Worm (Caenorhabditis elegans) whole organism, L1 larva: ENCODE measurements around the gene efhc-1.

Source experiments
- efl-1 ChIP-seq, 4 experiments: fragments of 150-350 bp; optimal IDR thresholded peaks in 3 of 4; peaks in 1 of 4; 1 replicate in 1 of 4; 2 replicates in 3 of 4; lab custom pipeline; 2014; ENCODE audit warnings: missing biosample characterization in 2 of 4, missing genetic modification characterization in 2 of 4, missing genetic modification reagents in 2 of 4
- fos-1 ChIP-seq: fragments of 150-350 bp; optimal IDR thresholded peaks from 2 replicates; lab custom pipeline; 2014; ENCODE audit warnings: missing biosample characterization, missing genetic modification characterization
- grh-1 ChIP-seq: fragments of 200-800 bp; sonication (Bioruptor generic); IDR thresholded peaks from 2 replicates; pipeline ENCODE4 v1.3.6; 2022; ENCODE audit warnings: missing genetic modification reagents, missing genetic modification characterization, missing compliant biosample characterization
- lsy-2 ChIP-seq, 2 experiments: fragments of 150-350 bp; optimal IDR thresholded peaks; 2 replicates each; lab custom pipeline; 2014; ENCODE audit warnings: missing biosample characterization in 2 of 2, missing genetic modification characterization in 2 of 2
- skn-1 ChIP-seq: fragments of 150-350 bp; optimal IDR thresholded peaks from 2 replicates; lab custom pipeline; 2014; ENCODE audit warnings: missing biosample characterization, missing genetic modification characterization

ce11 chrX:10379678-10380077, 21.5 kb downstream of the efhc-1 start, which contains the start of gene rme-4:
- no peak for TF ChIP-seq fos-1 (tag; lab: Kevin White, UChicago)
- no peak for TF ChIP-seq lsy-2 (tag; optimal IDR thresholded peaks at IDR 0.05; lab: Kevin White, UChicago)
- no peak for TF ChIP-seq efl-1 (optimal IDR thresholded peaks at IDR 0.05; lab: Kevin White, UChicago)
- no peak for TF ChIP-seq efl-1 (GFP tag; optimal IDR thresholded peaks at IDR 0.05 in 1 of 2; lab: Kevin White, UChicago)
- TF ChIP-seq skn-1 (tag; lab: Kevin White, UChicago): no peak
- TF ChIP-seq grh-1 (GFP tag; lab: Robert Waterston, UW): no peak
